Fruit fly (Drosophila melanogaster) Kc167 (cell line): ENCODE measurements around the gene ND-SGDH.

Source experiments
- Sin3A ChIP-seq: fragments of >200 bp; optimal IDR thresholded peaks from 2 replicates; lab custom pipeline; 2018; ENCODE audit warnings: missing external identifiers
- h ChIP-seq: fragments of >200 bp; optimal IDR thresholded peaks from 3 replicates; lab custom pipeline; 2018; ENCODE audit warnings: missing external identifiers
- insv ChIP-seq: fragments of >200 bp; optimal IDR thresholded peaks from 3 replicates; lab custom pipeline; 2018; ENCODE audit warnings: missing external identifiers
- ttk ChIP-seq: sonication (Bioruptor generic); optimal IDR thresholded peaks from 2 replicates; lab custom pipeline; 2017; ENCODE audit warnings: missing external identifiers

DNA sequence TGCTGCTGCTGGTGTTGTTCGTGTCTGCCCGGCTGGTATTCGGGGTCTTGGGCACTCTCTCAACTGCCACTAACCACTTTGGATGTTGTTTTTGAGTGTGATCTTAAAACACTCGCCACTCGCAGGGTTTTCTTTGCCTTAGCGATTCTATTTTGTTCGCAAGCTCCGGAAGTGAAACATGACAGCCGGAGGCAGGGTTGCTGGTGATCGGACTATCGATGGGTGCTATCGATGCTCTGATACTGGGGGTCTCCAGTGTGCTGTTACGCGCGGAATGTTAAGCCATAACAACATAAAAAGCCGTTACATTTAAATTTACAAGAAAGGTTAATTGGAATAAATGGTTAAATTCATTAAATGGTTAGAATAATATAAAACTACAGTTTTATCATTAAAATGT is 13.4 kb downstream of the ND-SGDH start, which contains the start of gene yps:
- TF ChIP-seq Sin3A (no peak), insv (lab: Kevin White, UChicago) (no peak), ttk (lab: Kevin White, UChicago) (no peak), h (lab: Kevin White, UChicago) (no peak)
